Fruit fly (Drosophila melanogaster): Measurements from ENCODE around the gene CG4678.

- TF ChIP-seq Dll (optimal IDR thresholded peaks at IDR 0.05) (no peak), usp (GFP tag; optimal IDR thresholded peaks at IDR 0.05) (no peak)
Observed at dm6 chrX:16721168-16721567, 25.2 kb downstream of the CG4678 start, which contains the start of the genes CG32572 and CG34325.

All from whole organism.